Fruit fly (Drosophila melanogaster) whole organism, wandering third instar larva: ENCODE results near the gene CG12998.

Experiments
- Dfd ChIP-seq: fragments of >200 bp; optimal IDR thresholded peaks from 2 replicates; lab custom pipeline; 2017; ENCODE audit warnings: missing biosample characterization, missing genetic modification characterization
- Hr78 ChIP-seq: fragments of >200 bp; optimal IDR thresholded peaks from 2 replicates; lab custom pipeline; 2017; ENCODE audit warnings: missing biosample characterization, missing genetic modification characterization
- Jra ChIP-seq: sonication (Bioruptor generic); optimal IDR thresholded peaks from 2 replicates; lab custom pipeline; 2016; ENCODE audit warnings: missing biosample characterization, missing genetic modification characterization
- OdsH ChIP-seq: fragments of 200-800 bp; sonication (Bioruptor generic); optimal IDR thresholded peaks from 2 replicates; lab custom pipeline; 2016; ENCODE audit warnings: missing biosample characterization, mild to moderate bottlenecking, missing genetic modification characterization
- Sp1 ChIP-seq: fragments of 200-800 bp; sonication (Bioruptor generic); optimal IDR thresholded peaks from 3 replicates; lab custom pipeline; 2019; ENCODE audit warnings: missing biosample characterization, mild to moderate bottlenecking, missing genetic modification characterization, moderate library complexity
- br ChIP-seq: fragments of 200-800 bp; sonication (Bioruptor generic); optimal IDR thresholded peaks from 2 replicates; lab custom pipeline; 2016; ENCODE audit warnings: missing biosample characterization, missing genetic modification characterization
- brk ChIP-seq: fragments of 200-800 bp; sonication (Bioruptor generic); optimal IDR thresholded peaks from 2 replicates; lab custom pipeline; 2016; ENCODE audit warnings: missing biosample characterization, mild to moderate bottlenecking, missing genetic modification characterization
- ey ChIP-seq: fragments of 200-800 bp; sonication (Bioruptor generic); optimal IDR thresholded peaks from 2 replicates; lab custom pipeline; 2016; ENCODE audit warnings: missing biosample characterization, missing genetic modification characterization
- foxo ChIP-seq, 2 experiments: fragments of 200-800 bp; sonication (Bioruptor generic); optimal IDR thresholded peaks; 2 replicates in 1 of 2; 3 replicates in 1 of 2; lab custom pipeline; 2016 to 2017; ENCODE audit warnings: missing biosample characterization in 2 of 2, missing genetic modification characterization in 2 of 2
- fru ChIP-seq: fragments of 200-800 bp; sonication (Bioruptor generic); optimal IDR thresholded peaks from 3 replicates; lab custom pipeline; 2016; ENCODE audit warnings: missing biosample characterization, mild to moderate bottlenecking, missing genetic modification characterization
- h ChIP-seq: fragments of 200-800 bp; sonication (Bioruptor generic); optimal IDR thresholded peaks from 3 replicates; lab custom pipeline; 2016; ENCODE audit warnings: missing biosample characterization, mild to moderate bottlenecking, missing genetic modification characterization
- lola ChIP-seq: fragments of >200 bp; optimal IDR thresholded peaks from 2 replicates; lab custom pipeline; 2017; ENCODE audit warnings: missing biosample characterization, missing genetic modification characterization
- psq ChIP-seq: fragments of 200-800 bp; sonication (Bioruptor generic); optimal IDR thresholded peaks from 3 replicates; lab custom pipeline; 2017; ENCODE audit warnings: missing biosample characterization, mild to moderate bottlenecking, missing genetic modification characterization, moderate library complexity
- usp ChIP-seq: fragments of >200 bp; optimal IDR thresholded peaks from 2 replicates; lab custom pipeline; 2017; ENCODE audit warnings: missing biosample characterization, missing genetic modification characterization

dm6 chrX:17178484-17178921 is 40.0 kb upstream of the CG12998 start:
- TF ChIP-seq Dfd: peak; percentile 94
- peak; percentile 88 to 99 for TF ChIP-seq foxo (GFP tag; optimal IDR thresholded peaks at IDR 0.05; lab: Kevin White, UChicago)
- no peak for TF ChIP-seq OdsH (GFP tag; lab: Kevin White, UChicago)
- no peak for TF ChIP-seq Jra (GFP tag; lab: Kevin White, UChicago)
- TF ChIP-seq lola (GFP tag; lab: Kevin White, UChicago): no peak
- no peak for TF ChIP-seq psq
- TF ChIP-seq ey (GFP tag; lab: Kevin White, UChicago): peak; percentile 82
- no peak for TF ChIP-seq brk (GFP tag; lab: Kevin White, UChicago)
- no peak for TF ChIP-seq usp (GFP tag; lab: Kevin White, UChicago)
- TF ChIP-seq fru (GFP tag; lab: Kevin White, UChicago): peak; percentile 99
- no peak for TF ChIP-seq br (GFP tag; lab: Kevin White, UChicago)
- TF ChIP-seq Hr78 (GFP tag; lab: Kevin White, UChicago): no peak
- peak; percentile 99 for TF ChIP-seq h (GFP tag; lab: Kevin White, UChicago)
- no peak for TF ChIP-seq Sp1 (GFP tag; lab: Kevin White, UChicago)
